Worm (Caenorhabditis elegans) whole organism, L2 larva: ENCODE results near the gene mev-1.
A peak's percentile ranks its signal among the peaks of the same experiment; 100 is the strongest.

ENCODE experiments used
- C34F6.9 ChIP-seq: fragments of 150-350 bp; optimal IDR thresholded peaks from 2 replicates; lab custom pipeline; 2014; ENCODE audit warnings: missing biosample characterization, missing genetic modification characterization
- F13H6.1 ChIP-seq: sonication (generic microtip); optimal IDR thresholded peaks from 2 replicates; lab custom pipeline; 2016; ENCODE audit warnings: missing genetic modification characterization, missing compliant biosample characterization
- ZK546.5 ChIP-seq: sonication (generic microtip); optimal IDR thresholded peaks from 2 replicates; lab custom pipeline; 2017; ENCODE audit warnings: missing biosample characterization, missing genetic modification characterization
- alr-1 ChIP-seq: fragments of 150-350 bp; optimal IDR thresholded peaks from 2 replicates; lab custom pipeline; 2014; ENCODE audit warnings: missing biosample characterization, missing genetic modification characterization
- aly-2 ChIP-seq: fragments of 150-350 bp; optimal IDR thresholded peaks from 2 replicates; lab custom pipeline; 2014; ENCODE audit warnings: missing biosample characterization, missing genetic modification characterization
- ama-1 ChIP-seq: fragments of 150-350 bp; optimal IDR thresholded peaks from 2 replicates; lab custom pipeline; 2018; ENCODE audit warnings: inconsistent platforms
- ceh-16 ChIP-seq: fragments of 150-350 bp; optimal IDR thresholded peaks from 2 replicates; lab custom pipeline; 2014; ENCODE audit warnings: missing biosample characterization, missing genetic modification characterization
- ceh-82 ChIP-seq: fragments of 150-350 bp; optimal IDR thresholded peaks from 2 replicates; lab custom pipeline; 2014; ENCODE audit warnings: missing biosample characterization, missing genetic modification characterization
- crh-2 ChIP-seq: sonication (generic microtip); optimal IDR thresholded peaks from 2 replicates; lab custom pipeline; 2017; ENCODE audit warnings: missing biosample characterization, missing genetic modification characterization
- dmd-4 ChIP-seq: sonication (generic microtip); optimal IDR thresholded peaks from 2 replicates; lab custom pipeline; 2017; ENCODE audit warnings: missing biosample characterization, missing genetic modification characterization
- egl-27 ChIP-seq: sonication (generic microtip); optimal IDR thresholded peaks from 3 replicates; lab custom pipeline; 2017; ENCODE audit warnings: missing biosample characterization, missing genetic modification reagents, missing genetic modification characterization
- elt-1 ChIP-seq: fragments of 150-350 bp; optimal IDR thresholded peaks from 2 replicates; lab custom pipeline; 2014; ENCODE audit warnings: missing biosample characterization, missing genetic modification characterization
- fos-1 ChIP-seq: fragments of 150-350 bp; optimal IDR thresholded peaks from 2 replicates; lab custom pipeline; 2014; ENCODE audit warnings: missing biosample characterization, missing genetic modification characterization
- gmeb-1 ChIP-seq: fragments of 150-350 bp; optimal IDR thresholded peaks from 2 replicates; lab custom pipeline; 2014; ENCODE audit warnings: missing biosample characterization, missing genetic modification characterization
- lin-11 ChIP-seq: fragments of 150-350 bp; sonication (generic microtip); optimal IDR thresholded peaks from 2 replicates; lab custom pipeline; 2014; ENCODE audit warnings: missing biosample characterization, missing genetic modification characterization, inconsistent platforms, mixed read lengths
- lin-13 ChIP-seq: fragments of 150-350 bp; optimal IDR thresholded peaks from 2 replicates; lab custom pipeline; 2014; ENCODE audit warnings: missing biosample characterization, missing genetic modification reagents, missing genetic modification characterization
- lsy-2 ChIP-seq, 2 experiments: fragments of 150-350 bp in 1 of 2; sonication (generic microtip) in 1 of 2; optimal IDR thresholded peaks; 2 replicates each; lab custom pipeline; 2014 to 2017; ENCODE audit warnings: missing biosample characterization in 2 of 2, missing genetic modification characterization in 2 of 2
- mab-5 ChIP-seq: fragments of 150-350 bp; optimal IDR thresholded peaks from 2 replicates; lab custom pipeline; 2014; ENCODE audit warnings: missing biosample characterization, missing genetic modification characterization
- mbf-1 ChIP-seq: sonication (generic microtip); optimal IDR thresholded peaks from 2 replicates; lab custom pipeline; 2017; ENCODE audit warnings: missing biosample characterization, missing genetic modification characterization
- mdl-1 ChIP-seq, 2 experiments: fragments of 150-350 bp in 1 of 2; sonication (generic microtip) in 1 of 2; optimal IDR thresholded peaks; 2 replicates each; lab custom pipeline; 2017; ENCODE audit warnings: missing biosample characterization in 2 of 2, missing genetic modification characterization in 2 of 2
- nhr-10 ChIP-seq: sonication (generic microtip); optimal IDR thresholded peaks from 2 replicates; lab custom pipeline; 2017; ENCODE audit warnings: missing biosample characterization, missing genetic modification characterization
- nhr-11 ChIP-seq: fragments of 150-350 bp; optimal IDR thresholded peaks from 2 replicates; lab custom pipeline; 2014; ENCODE audit warnings: missing biosample characterization, missing genetic modification characterization
- nhr-12 ChIP-seq: fragments of 150-350 bp; optimal IDR thresholded peaks from 2 replicates; lab custom pipeline; 2014; ENCODE audit warnings: missing biosample characterization, missing genetic modification characterization
- nhr-21 ChIP-seq: fragments of 150-350 bp; optimal IDR thresholded peaks from 2 replicates; lab custom pipeline; 2014; ENCODE audit warnings: missing biosample characterization, missing genetic modification characterization
- nhr-23 ChIP-seq: fragments of 150-350 bp; optimal IDR thresholded peaks from 2 replicates; lab custom pipeline; 2014; ENCODE audit warnings: missing biosample characterization, missing genetic modification reagents, missing genetic modification characterization
- nhr-237 ChIP-seq: fragments of 150-350 bp; optimal IDR thresholded peaks from 2 replicates; lab custom pipeline; 2014; ENCODE audit warnings: missing biosample characterization, missing genetic modification characterization
- nhr-25 ChIP-seq: fragments of 150-350 bp; sonication (generic microtip); optimal IDR thresholded peaks from 3 replicates; lab custom pipeline; 2014; ENCODE audit warnings: missing biosample characterization, missing genetic modification characterization
- nhr-6 ChIP-seq: fragments of 150-350 bp; optimal IDR thresholded peaks from 2 replicates; lab custom pipeline; 2014; ENCODE audit warnings: missing biosample characterization, missing genetic modification characterization
- peb-1 ChIP-seq: fragments of 150-350 bp; optimal IDR thresholded peaks from 2 replicates; lab custom pipeline; 2014; ENCODE audit warnings: missing biosample characterization, missing genetic modification characterization
- skn-1 ChIP-seq: sonication (generic microtip); optimal IDR thresholded peaks from 2 replicates; lab custom pipeline; 2017; ENCODE audit warnings: missing biosample characterization, missing genetic modification characterization
- sma-3 ChIP-seq: sonication (generic microtip); optimal IDR thresholded peaks from 2 replicates; lab custom pipeline; 2016; ENCODE audit warnings: missing genetic modification reagents, missing genetic modification characterization, missing compliant biosample characterization
- sma-9 ChIP-seq, 2 experiments: fragments of 150-350 bp in 1 of 2; sonication (generic microtip) in 1 of 2; optimal IDR thresholded peaks; 2 replicates each; lab custom pipeline; 2014 to 2016; ENCODE audit warnings: missing genetic modification characterization in 2 of 2, mild to moderate bottlenecking in 1 of 2, missing biosample characterization in 1 of 2, missing compliant biosample characterization in 1 of 2, missing genetic modification reagents in 1 of 2, moderate library complexity in 1 of 2
- snpc-4 ChIP-seq: fragments of 150-350 bp; optimal IDR thresholded peaks from 2 replicates; lab custom pipeline; 2014; ENCODE audit warnings: missing biosample characterization, missing genetic modification characterization
- unc-39 ChIP-seq: fragments of 150-350 bp; optimal IDR thresholded peaks from 2 replicates; lab custom pipeline; 2014; ENCODE audit warnings: missing biosample characterization, missing genetic modification characterization
- unc-55 ChIP-seq: fragments of 150-350 bp; sonication (generic microtip); optimal IDR thresholded peaks from 3 replicates; lab custom pipeline; 2014; ENCODE audit warnings: missing biosample characterization, missing genetic modification reagents, missing genetic modification characterization
- unc-62 ChIP-seq: fragments of 150-350 bp; optimal IDR thresholded peaks from 2 replicates; lab custom pipeline; 2014; ENCODE audit warnings: missing biosample characterization, missing genetic modification reagents, missing genetic modification characterization
- zag-1 ChIP-seq: fragments of 150-350 bp; optimal IDR thresholded peaks from 2 replicates; lab custom pipeline; 2014; ENCODE audit warnings: missing biosample characterization, missing genetic modification characterization
- ztf-1 ChIP-seq: fragments of 200-800 bp; sonication (Bioruptor generic); conservative IDR thresholded peaks from 2 replicates; pipeline ENCODE4 v1.3.6; 2022; ENCODE audit warnings: missing genetic modification characterization, missing compliant biosample characterization
- ztf-11 ChIP-seq: sonication (generic microtip); optimal IDR thresholded peaks from 2 replicates; lab custom pipeline; 2017; ENCODE audit warnings: missing biosample characterization, missing genetic modification characterization
- ztf-4 ChIP-seq: fragments of 150-350 bp; optimal IDR thresholded peaks from 2 replicates; lab custom pipeline; 2014; ENCODE audit warnings: missing biosample characterization, missing genetic modification characterization

The mev-1 gene

DNA sequence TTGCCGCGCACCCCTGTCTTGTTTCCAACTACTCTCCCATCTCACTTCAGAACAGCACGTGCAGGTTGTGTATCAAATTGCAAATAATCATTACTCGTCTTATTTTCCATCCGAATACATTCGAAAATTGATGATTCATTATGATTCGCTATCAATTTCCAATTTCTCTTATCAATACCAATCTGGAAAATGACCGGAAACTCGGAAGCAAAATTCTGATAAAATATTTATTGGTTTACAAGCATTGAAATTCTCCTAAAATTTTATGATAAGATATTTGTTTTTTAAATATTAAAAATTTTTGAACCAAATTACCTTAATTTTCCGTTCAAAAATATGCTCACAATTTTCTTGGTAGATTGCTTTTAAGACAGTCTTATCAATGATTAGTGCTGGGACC, 28.8 kb upstream of the mev-1 start:
- TF ChIP-seq nhr-6 (tag; lab: Kevin White, UChicago) (no peak), ZK546.5 (no peak), fos-1 (tag; lab: Kevin White, UChicago) (peak; percentile 94), mab-5 (tag; lab: Kevin White, UChicago) (no peak)

DNA sequence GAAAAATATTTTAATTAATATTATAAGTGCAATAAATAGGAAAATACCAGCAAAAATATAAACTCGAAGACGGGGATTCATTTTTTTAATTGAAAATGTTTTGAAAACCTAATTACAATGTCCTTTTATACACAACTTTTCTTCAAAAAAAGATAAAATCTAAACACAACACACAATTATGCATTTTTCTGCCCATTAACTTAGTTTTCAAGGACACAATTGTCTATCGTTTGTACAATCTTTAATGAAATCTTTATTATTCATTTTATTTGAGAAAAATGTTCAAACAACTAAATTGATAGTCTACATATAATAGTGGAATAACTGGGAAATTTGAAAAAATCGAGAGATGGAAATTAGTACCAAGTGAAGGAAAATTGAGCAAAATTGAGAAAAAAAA, 28.0 kb upstream of the mev-1 start, which contains the start of gene T07A5.1:
Gene T07A5.1, minus strand, starts transcription at position 149 of the 400 bp plus-strand sequence.
- TF ChIP-seq F13H6.1 (tag; lab: Kevin White, UChicago) (no peak), ceh-16 (peak; percentile 90)
- TF ChIP-seq, all 48 proteins: peak for 1

DNA sequence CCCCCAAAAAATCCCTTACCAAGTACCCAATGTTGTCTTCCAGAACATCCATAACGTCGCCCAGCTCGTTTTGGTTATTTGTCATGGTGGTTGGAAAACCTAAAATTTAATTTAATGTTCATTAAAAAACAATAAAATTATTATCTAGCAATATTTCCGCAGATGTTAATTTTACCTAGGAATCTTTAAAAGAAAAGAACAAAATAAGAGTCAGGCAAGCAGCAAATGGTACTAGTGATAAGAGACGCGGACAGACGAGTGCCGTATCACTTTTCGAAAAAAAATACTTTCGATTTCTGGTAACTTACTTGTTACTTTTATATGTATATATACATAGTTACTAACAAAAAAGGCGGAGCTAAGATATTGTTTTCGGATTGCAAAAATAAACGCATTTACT, 23.1 kb upstream of the mev-1 start, which contains the start of gene T07A5.7:
Gene T07A5.7, minus strand, starts transcription at position 101 of the 400 bp plus-strand sequence.
- TF ChIP-seq ceh-82 (tag; lab: Kevin White, UChicago) = no peak
- no peak for TF ChIP-seq unc-55
- no peak for TF ChIP-seq skn-1
- no peak for TF ChIP-seq ceh-16
- no peak for TF ChIP-seq nhr-25
- TF ChIP-seq peb-1 (tag; lab: Kevin White, UChicago) = no peak
- no peak for TF ChIP-seq crh-2 (tag; lab: Kevin White, UChicago)
- no peak for TF ChIP-seq ama-1 (lab: Kevin White, UChicago)
- TF ChIP-seq unc-62 (GFP tag; lab: Kevin White, UChicago) = no peak
- no peak for TF ChIP-seq ztf-11
- no peak for TF ChIP-seq dmd-4

DNA sequence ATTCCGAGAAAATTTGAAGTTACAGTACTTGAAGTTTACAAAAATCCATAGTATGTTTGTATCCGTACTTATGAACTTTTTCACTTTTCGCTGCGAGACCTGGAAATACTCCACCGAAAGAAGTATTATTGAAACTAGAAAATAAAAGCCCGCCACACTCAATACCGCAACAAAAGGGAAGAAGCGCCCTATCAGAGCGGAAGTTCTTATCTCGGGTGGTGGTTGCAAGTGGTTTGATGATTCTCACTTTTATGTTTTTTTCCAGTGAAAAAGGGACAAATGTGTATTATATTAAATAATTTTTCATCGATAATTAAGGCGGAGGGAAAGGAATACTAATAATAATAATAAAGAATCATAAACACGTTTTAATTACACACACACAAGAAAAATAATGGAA, 19.8 kb upstream of the mev-1 start:
- TF ChIP-seq fos-1 (tag; lab: Kevin White, UChicago) (peak; percentile 75), F13H6.1 (tag; lab: Kevin White, UChicago) (no peak)

DNA sequence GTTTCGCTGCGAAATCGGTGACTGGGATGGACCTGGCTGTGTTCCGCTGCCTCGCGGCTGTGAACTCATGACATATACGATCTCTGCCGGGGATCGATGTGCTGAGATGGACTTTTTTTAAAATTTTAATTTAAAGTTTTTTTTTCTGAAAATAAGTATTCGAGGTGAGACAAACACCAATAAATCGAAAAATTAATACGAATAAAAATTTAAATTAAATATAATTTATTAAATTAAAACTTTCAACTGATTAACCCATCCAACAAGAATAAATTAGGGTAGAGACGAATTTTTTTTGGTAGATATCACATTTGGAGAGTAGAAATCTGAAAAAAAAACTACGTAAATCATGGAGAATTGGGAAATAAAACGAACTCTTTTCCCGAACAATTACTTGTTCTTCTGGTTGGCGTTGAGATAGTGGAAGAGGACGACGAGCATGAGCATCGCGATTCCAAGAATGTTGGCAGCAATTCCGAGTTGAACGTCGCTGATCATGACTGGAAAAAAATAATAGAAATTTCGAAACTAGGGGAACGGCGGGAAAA, 15.9 kb upstream of the mev-1 start, which contains the start of the genes unc-50 and ostf-4:
Gene unc-50, minus strand, starts transcription at position 101 of the 548 bp plus-strand sequence.
Gene ostf-4, minus strand, starts transcription at position 498 of the 548 bp plus-strand sequence.
- TF ChIP-seq peb-1 (tag; lab: Kevin White, UChicago) = no peak
- no peak for TF ChIP-seq nhr-6 (tag; lab: Kevin White, UChicago)
- no peak for TF ChIP-seq ceh-16
- no peak for TF ChIP-seq lsy-2 (tag; optimal IDR thresholded peaks at IDR 0.05; lab: Kevin White, UChicago)
- no peak for TF ChIP-seq nhr-11 (tag; lab: Kevin White, UChicago)
- no peak for TF ChIP-seq elt-1
- no peak for TF ChIP-seq lin-11 (tag; lab: Kevin White, UChicago)
- no peak for TF ChIP-seq aly-2 (tag; lab: Kevin White, UChicago)
- no peak for TF ChIP-seq alr-1
- no peak for TF ChIP-seq C34F6.9 (tag; lab: Kevin White, UChicago)
- TF ChIP-seq snpc-4 = no peak
- TF ChIP-seq lin-13 (GFP tag; lab: Kevin White, UChicago) = no peak

DNA sequence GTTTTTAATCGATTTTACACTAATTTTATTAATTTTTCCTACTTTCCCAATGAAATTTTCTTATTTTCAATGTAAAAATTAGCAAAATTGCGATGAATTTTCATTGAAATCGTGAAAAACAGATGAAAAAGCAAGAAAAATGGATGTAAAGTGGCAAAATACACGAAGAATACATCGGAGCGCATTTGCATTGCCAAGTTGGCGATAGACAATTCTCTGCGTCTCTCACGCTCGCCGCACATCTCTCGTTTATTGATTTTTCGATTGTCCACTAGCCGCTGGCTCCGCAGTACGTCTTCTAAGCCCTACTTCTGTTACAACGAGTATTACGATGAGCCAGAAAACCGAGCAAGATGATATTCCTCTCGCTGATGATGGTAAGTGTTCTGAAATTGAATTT, 15.3 kb upstream of the mev-1 start, which contains the start of gene unc-69:
Gene unc-69, plus strand, starts transcription at position 185 of the 400 bp plus-strand sequence.
- peak; percentile 60 for TF ChIP-seq lin-13 (GFP tag; lab: Kevin White, UChicago)
- TF ChIP-seq gmeb-1 (tag; lab: Kevin White, UChicago) = peak; percentile 16
- TF ChIP-seq nhr-10 = no peak
- TF ChIP-seq zag-1 (tag; lab: Kevin White, UChicago) = peak; percentile 66
- TF ChIP-seq sma-9 (GFP tag; optimal IDR thresholded peaks at IDR 0.05; lab: Kevin White, UChicago) = no peak
- TF ChIP-seq sma-9 (tag; optimal IDR thresholded peaks at IDR 0.05; lab: Kevin White, UChicago) = no peak
- TF ChIP-seq F13H6.1 (tag; lab: Kevin White, UChicago) = peak; percentile 35
- no peak for TF ChIP-seq dmd-4
- TF ChIP-seq nhr-12 (tag; lab: Kevin White, UChicago) = no peak
- no peak for TF ChIP-seq skn-1
- peak; percentile 96 for TF ChIP-seq crh-2 (tag; lab: Kevin White, UChicago)
- TF ChIP-seq ZK546.5 = no peak
- no peak for TF ChIP-seq nhr-11 (tag; lab: Kevin White, UChicago)
- TF ChIP-seq mab-5 (tag; lab: Kevin White, UChicago) = peak; percentile 50
- peak; percentile 4 for TF ChIP-seq nhr-21 (tag; lab: Kevin White, UChicago)
- no peak for TF ChIP-seq ceh-82 (tag; lab: Kevin White, UChicago)
- TF ChIP-seq mdl-1 (tag; optimal IDR thresholded peaks at IDR 0.05; lab: Kevin White, UChicago) = no peak
- no peak for TF ChIP-seq ztf-4
- TF ChIP-seq nhr-25 = no peak
- TF ChIP-seq unc-62 (GFP tag; lab: Kevin White, UChicago) = no peak
- TF ChIP-seq nhr-23 (tag; lab: Kevin White, UChicago) = no peak
- TF ChIP-seq ztf-1 (GFP tag; lab: Robert Waterston, UW) = no peak
- no peak for TF ChIP-seq mbf-1 (tag; lab: Kevin White, UChicago)
- no peak for TF ChIP-seq elt-1
- no peak for TF ChIP-seq ceh-16
- no peak for TF ChIP-seq nhr-237
- TF ChIP-seq unc-39 (tag; lab: Kevin White, UChicago) = no peak
- TF ChIP-seq lsy-2 (tag; optimal IDR thresholded peaks at IDR 0.05; lab: Kevin White, UChicago) = peak in 1 of 2 experiments; percentile 84
- TF ChIP-seq snpc-4 = no peak
- no peak for TF ChIP-seq ama-1 (lab: Kevin White, UChicago)
- peak; percentile 35 for TF ChIP-seq fos-1 (tag; lab: Kevin White, UChicago)
- TF ChIP-seq sma-3 (GFP tag; lab: Kevin White, UChicago) = no peak
- TF ChIP-seq aly-2 (tag; lab: Kevin White, UChicago) = no peak
- no peak for TF ChIP-seq egl-27 (tag; lab: Kevin White, UChicago)
- peak; percentile 86 for TF ChIP-seq C34F6.9 (tag; lab: Kevin White, UChicago)
